Fruit fly (Drosophila melanogaster) S2 (cell line): Measurements from ENCODE around the gene ATPsynepsilonL.

ENCODE experiments used
- CG8478 ChIP-seq: fragments of >200 bp; optimal IDR thresholded peaks from 2 replicates; lab custom pipeline; 2018
- CTCF ChIP-seq, 2 experiments: fragments of >200 bp; optimal IDR thresholded peaks; 2 replicates each; lab custom pipeline; 2018

- no peak for TF ChIP-seq CG8478
- TF ChIP-seq CTCF (optimal IDR thresholded peaks at IDR 0.05; lab: Kevin White, UChicago): no peak
These were observed 8.5 kb downstream of the ATPsynepsilonL start for dm6 chr3R:10130091-10130490.
